Worm (Caenorhabditis elegans): ENCODE data around the gene W02B3.3.
A peak's percentile ranks its signal among the peaks of the same experiment; 100 is the strongest.

ce11 chrIII:640198-640803 lies 27.9 kb downstream of the W02B3.3 start, which contains the start of the genes tag-266 and tag-267:
- TF ChIP-seq ceh-36 (tag; optimal IDR thresholded peaks at IDR 0.05): no peak
- TF ChIP-seq ceh-13 (GFP tag; optimal IDR thresholded peaks at IDR 0.05): peak; percentile 40
